Fruit fly (Drosophila melanogaster) whole organism, embryonic: ENCODE results near the gene CG11178.
A peak's percentile ranks its signal among the peaks of the same experiment; 100 is the strongest.

Experiments used
- Antp ChIP-seq: fragments of 200-800 bp; sonication (Bioruptor generic); optimal IDR thresholded peaks from 3 replicates; lab custom pipeline; 2016; ENCODE audit warnings: missing biosample characterization, missing genetic modification characterization
- CG10274 ChIP-seq: fragments of 200-800 bp; sonication (Bioruptor generic); optimal IDR thresholded peaks from 3 replicates; lab custom pipeline; 2017; ENCODE audit warnings: missing biosample characterization, mild to moderate bottlenecking, missing genetic modification characterization
- CG10366 ChIP-seq: fragments of 200-800 bp; sonication (Bioruptor generic); IDR thresholded peaks from 2 replicates; pipeline ENCODE4 v1.3.6; 2022; ENCODE audit warnings: missing biosample characterization, missing genetic modification characterization
- CG10462 ChIP-seq: fragments of 200-800 bp; sonication (Bioruptor generic); optimal IDR thresholded peaks from 2 replicates; lab custom pipeline; 2016; ENCODE audit warnings: missing biosample characterization, missing genetic modification characterization
- CG13287 ChIP-seq: fragments of 200-800 bp; sonication (Bioruptor generic); IDR thresholded peaks from 2 replicates; pipeline ENCODE4 v1.3.6; 2022; ENCODE audit warnings: missing biosample characterization, missing genetic modification characterization; ENCODE audit not compliant: partially characterized antibody
- CG15479 ChIP-seq: fragments of 200-800 bp; sonication (Bioruptor generic); optimal IDR thresholded peaks from 3 replicates; lab custom pipeline; 2019; ENCODE audit warnings: missing biosample characterization, mild to moderate bottlenecking, missing genetic modification characterization, moderate library complexity
- CG16813 ChIP-seq: fragments of 200-800 bp; sonication (Bioruptor generic); IDR thresholded peaks from 3 replicates; pipeline ENCODE4 v1.3.6; 2022; ENCODE audit warnings: missing biosample characterization, missing genetic modification characterization; ENCODE audit not compliant: partially characterized antibody
- CG16863 ChIP-seq: fragments of 200-800 bp; sonication (Bioruptor generic); optimal IDR thresholded peaks from 3 replicates; lab custom pipeline; 2016; ENCODE audit warnings: missing biosample characterization, missing genetic modification characterization
- CG17385 ChIP-seq: fragments of 200-800 bp; sonication (Bioruptor generic); optimal IDR thresholded peaks from 3 replicates; lab custom pipeline; 2018; ENCODE audit warnings: missing biosample characterization, mild to moderate bottlenecking, missing genetic modification characterization
- CG18011 ChIP-seq: fragments of 200-800 bp; sonication (Bioruptor generic); optimal IDR thresholded peaks from 2 replicates; lab custom pipeline; 2017; ENCODE audit warnings: missing biosample characterization, missing genetic modification characterization, mild to moderate bottlenecking, moderate library complexity, missing genotype
- CG18764 ChIP-seq: fragments of 200-800 bp; sonication (Bioruptor generic); optimal IDR thresholded peaks from 3 replicates; lab custom pipeline; 2016; ENCODE audit warnings: missing biosample characterization, missing genetic modification characterization
- CG2202 ChIP-seq: fragments of 200-800 bp; sonication (Bioruptor generic); optimal IDR thresholded peaks from 2 replicates; lab custom pipeline; 2018; ENCODE audit warnings: missing biosample characterization, mild to moderate bottlenecking, missing genetic modification characterization
- CG32767 ChIP-seq: fragments of 200-800 bp; sonication (Bioruptor generic); IDR thresholded peaks from 2 replicates; pipeline ENCODE4 v1.3.6; 2022; ENCODE audit warnings: missing biosample characterization, missing genetic modification characterization
- CG33213 ChIP-seq: fragments of 200-800 bp; sonication (Bioruptor generic); optimal IDR thresholded peaks from 3 replicates; lab custom pipeline; 2016; ENCODE audit warnings: missing biosample characterization, missing genetic modification characterization
- CG3726 ChIP-seq: fragments of 200-800 bp; sonication (Bioruptor generic); IDR thresholded peaks from 3 replicates; pipeline ENCODE4, ENCODE4 v1.3.6; 2022; ENCODE audit warnings: missing biosample characterization, missing genetic modification characterization
- CG4424 ChIP-seq: fragments of 200-800 bp; sonication (Bioruptor generic); optimal IDR thresholded peaks from 3 replicates; lab custom pipeline; 2016; ENCODE audit warnings: missing biosample characterization, missing genetic modification characterization
- CG8281 ChIP-seq: fragments of 200-800 bp; sonication (Bioruptor generic); optimal IDR thresholded peaks from 2 replicates; lab custom pipeline; 2018; ENCODE audit warnings: missing biosample characterization, mild to moderate bottlenecking, missing genetic modification characterization, moderate library complexity
- CG9797 ChIP-seq: fragments of 200-800 bp; sonication (Bioruptor generic); optimal IDR thresholded peaks from 3 replicates; lab custom pipeline; 2018; ENCODE audit warnings: missing biosample characterization, mild to moderate bottlenecking, missing genetic modification characterization
- CTCF ChIP-seq: fragments of 200-800 bp; sonication (Bioruptor generic); optimal IDR thresholded peaks from 2 replicates; lab custom pipeline; 2017; ENCODE audit warnings: missing biosample characterization, mild to moderate bottlenecking, missing genetic modification characterization, moderate library complexity
- D19A ChIP-seq: fragments of 200-800 bp; optimal IDR thresholded peaks from 3 replicates; lab custom pipeline; 2019; ENCODE audit warnings: missing biosample characterization, mild to moderate bottlenecking, missing genetic modification characterization, moderate library complexity
- D19B ChIP-seq: fragments of 200-800 bp; sonication (Bioruptor generic); optimal IDR thresholded peaks from 2 replicates; lab custom pipeline; 2017; ENCODE audit warnings: missing biosample characterization, mild to moderate bottlenecking, missing genetic modification characterization
- Dfd ChIP-seq, 2 experiments: fragments of >200 bp; optimal IDR thresholded peaks; 2 replicates each; lab custom pipeline; 2017; ENCODE audit warnings: missing biosample characterization in 2 of 2, missing genetic modification characterization in 2 of 2
- HLH4C ChIP-seq: fragments of 200-800 bp; sonication (Bioruptor generic); IDR thresholded peaks from 3 replicates; pipeline ENCODE4 v1.3.6; 2022; ENCODE audit warnings: missing biosample characterization, missing genetic modification characterization; ENCODE audit not compliant: partially characterized antibody
- HLHmδ ChIP-seq: fragments of 200-800 bp; sonication (Bioruptor generic); optimal IDR thresholded peaks from 2 replicates; lab custom pipeline; 2018; ENCODE audit warnings: missing biosample characterization, mild to moderate bottlenecking, missing genetic modification characterization, moderate library complexity
- Mes4 ChIP-seq: fragments of 200-800 bp; sonication (Bioruptor generic); optimal IDR thresholded peaks from 2 replicates; lab custom pipeline; 2016; ENCODE audit warnings: missing biosample characterization, missing genetic modification characterization
- NK7.1 ChIP-seq: fragments of 200-800 bp; sonication (Bioruptor generic); optimal IDR thresholded peaks from 3 replicates; lab custom pipeline; 2016; ENCODE audit warnings: missing biosample characterization, missing genetic modification characterization
- NfI ChIP-seq: fragments of 200-800 bp; sonication (Bioruptor generic); optimal IDR thresholded peaks from 3 replicates; lab custom pipeline; 2018; ENCODE audit warnings: missing biosample characterization, mild to moderate bottlenecking, missing genetic modification characterization, moderate library complexity
- Poxn ChIP-seq: fragments of 200-800 bp; sonication (Bioruptor generic); IDR thresholded peaks from 2 replicates; pipeline ENCODE4 v1.3.6; 2022; ENCODE audit warnings: missing biosample characterization, missing genetic modification characterization
- TFAM ChIP-seq: fragments of 200-800 bp; sonication (Bioruptor generic); optimal IDR thresholded peaks from 2 replicates; lab custom pipeline; 2017; ENCODE audit warnings: missing biosample characterization, missing genetic modification characterization, inconsistent platforms
- ap ChIP-seq: fragments of 200-800 bp; sonication (Bioruptor generic); IDR thresholded peaks from 2 replicates; pipeline ENCODE4 v1.3.6; 2022; ENCODE audit warnings: missing biosample characterization, missing genetic modification characterization
- br ChIP-seq: fragments of >200 bp; optimal IDR thresholded peaks from 2 replicates; lab custom pipeline; 2017
- ci ChIP-seq: fragments of 200-800 bp; sonication (Bioruptor generic); IDR thresholded peaks from 3 replicates; pipeline ENCODE4 v1.3.6; 2022; ENCODE audit warnings: missing biosample characterization, missing genetic modification characterization
- dati ChIP-seq: fragments of 200-800 bp; sonication (Bioruptor generic); IDR thresholded peaks from 2 replicates; pipeline ENCODE4 v1.3.6; 2022; ENCODE audit warnings: missing biosample characterization, missing genetic modification characterization
- dm ChIP-seq: fragments of 200-800 bp; sonication (Bioruptor generic); optimal IDR thresholded peaks from 3 replicates; lab custom pipeline; 2016; ENCODE audit warnings: missing biosample characterization, missing genetic modification characterization
- dysf ChIP-seq: fragments of 200-800 bp; sonication (Bioruptor generic); IDR thresholded peaks from 3 replicates; pipeline ENCODE4 v1.3.6; 2022; ENCODE audit warnings: missing biosample characterization, missing genetic modification characterization
- fd3F ChIP-seq: fragments of 200-800 bp; sonication (Bioruptor generic); optimal IDR thresholded peaks from 2 replicates; lab custom pipeline; 2018; ENCODE audit warnings: missing biosample characterization, mild to moderate bottlenecking, missing genetic modification characterization, moderate library complexity
- grn ChIP-seq: fragments of 200-800 bp; sonication (Bioruptor generic); optimal IDR thresholded peaks from 3 replicates; lab custom pipeline; 2017; ENCODE audit warnings: missing biosample characterization, missing genetic modification characterization
- her ChIP-seq: fragments of 200-800 bp; sonication (Bioruptor generic); optimal IDR thresholded peaks from 2 replicates; lab custom pipeline; 2016; ENCODE audit warnings: missing biosample characterization, missing genetic modification characterization
- jigr1 ChIP-seq: fragments of 200-800 bp; sonication (Bioruptor generic); IDR thresholded peaks from 3 replicates; pipeline ENCODE4 v1.3.6; 2022; ENCODE audit warnings: missing biosample characterization, missing genetic modification characterization
- knrl ChIP-seq: fragments of 200-800 bp; sonication (Bioruptor generic); IDR thresholded peaks from 3 replicates; pipeline ENCODE4 v1.3.6; 2022; ENCODE audit warnings: missing biosample characterization, missing genetic modification characterization; ENCODE audit not compliant: partially characterized antibody
- onecut ChIP-seq: fragments of 200-800 bp; sonication (Bioruptor generic); IDR thresholded peaks from 2 replicates; pipeline ENCODE4 v1.3.6; 2022; ENCODE audit warnings: missing biosample characterization, missing genetic modification characterization
- otp ChIP-seq: fragments of 200-800 bp; sonication (Bioruptor generic); IDR thresholded peaks from 3 replicates; pipeline ENCODE4, ENCODE4 v1.3.6; 2022; ENCODE audit warnings: missing biosample characterization, missing genetic modification characterization
- pb ChIP-seq: fragments of 200-800 bp; sonication (Bioruptor generic); optimal IDR thresholded peaks from 3 replicates; lab custom pipeline; 2016; ENCODE audit warnings: missing biosample characterization, missing genetic modification characterization
- row ChIP-seq: fragments of 200-800 bp; sonication (Bioruptor generic); IDR thresholded peaks from 3 replicates; pipeline ENCODE4 v1.3.6; 2022; ENCODE audit warnings: missing biosample characterization, missing genetic modification characterization
- sens ChIP-seq: fragments of 200-800 bp; sonication (Bioruptor generic); peaks from one replicate; lab custom pipeline; 2016; ENCODE audit warnings: missing biosample characterization, missing genetic modification characterization
- sens-2 ChIP-seq: fragments of 200-800 bp; sonication (Bioruptor generic); IDR thresholded peaks from 2 replicates; pipeline ENCODE4 v1.3.6; 2022; ENCODE audit warnings: missing biosample characterization, missing genetic modification characterization
- seq ChIP-seq: fragments of 200-800 bp; sonication (Bioruptor generic); IDR thresholded peaks from 2 replicates; pipeline ENCODE4 v1.3.6; 2022; ENCODE audit warnings: missing biosample characterization, missing genetic modification characterization
- slou ChIP-seq: fragments of 200-800 bp; sonication (Bioruptor generic); optimal IDR thresholded peaks from 3 replicates; lab custom pipeline; 2016; ENCODE audit warnings: missing biosample characterization, missing genetic modification characterization
- stwl ChIP-seq: fragments of 200-800 bp; sonication (Bioruptor generic); optimal IDR thresholded peaks from 3 replicates; lab custom pipeline; 2018; ENCODE audit warnings: missing biosample characterization, mild to moderate bottlenecking, missing genetic modification characterization, moderate library complexity
- tna ChIP-seq: fragments of 200-800 bp; sonication (Bioruptor generic); IDR thresholded peaks from 2 replicates; pipeline ENCODE4 v1.3.6; 2022; ENCODE audit warnings: missing biosample characterization, missing genetic modification characterization; ENCODE audit not compliant: partially characterized antibody
- vvl ChIP-seq: fragments of 200-800 bp; sonication (Bioruptor generic); IDR thresholded peaks from 2 replicates; pipeline ENCODE4 v1.3.6; 2022; ENCODE audit warnings: missing biosample characterization, missing genetic modification characterization
- z ChIP-seq: fragments of 200-800 bp; sonication (Bioruptor generic); IDR thresholded peaks from 3 replicates; pipeline ENCODE4 v1.3.6; 2022; ENCODE audit warnings: missing biosample characterization, missing genetic modification characterization
- zen2 ChIP-seq: fragments of 200-800 bp; sonication (Bioruptor generic); IDR thresholded peaks from 3 replicates; pipeline ENCODE4 v1.3.6; 2022; ENCODE audit warnings: missing biosample characterization, missing genetic modification characterization; ENCODE audit not compliant: partially characterized antibody

The CG11178 gene

DNA sequence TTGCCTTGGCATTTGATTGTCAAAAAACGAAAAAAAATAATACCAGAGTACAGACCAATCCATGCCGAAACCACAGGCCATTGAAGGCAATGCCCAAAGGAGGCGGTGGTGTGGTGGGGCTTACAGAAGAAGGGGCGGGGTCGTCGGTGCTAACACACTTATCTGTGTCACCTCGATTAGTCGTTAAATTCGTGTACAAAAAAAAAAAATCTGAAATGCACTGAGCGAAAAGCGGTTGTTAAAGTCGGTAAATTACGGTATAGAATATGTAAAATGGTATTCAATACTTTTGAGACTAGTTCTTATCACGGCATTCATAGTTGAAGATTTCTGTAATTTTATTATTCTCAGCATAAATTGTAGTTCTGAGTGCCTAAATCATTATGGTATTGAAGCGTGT lies 38.5 kb downstream of the CG11178 start (continued):
- TF ChIP-seq pb: no peak
- peak; percentile 14 for TF ChIP-seq CG17385 (GFP tag; lab: Kevin White, UChicago)
- TF ChIP-seq D19B (GFP tag; lab: Kevin White, UChicago): no peak
- TF ChIP-seq tna (GFP tag; lab: Robert Waterston, UW): no peak
- TF ChIP-seq otp: peak; percentile 58; the same call in 1 of the 3 replicates
- TF ChIP-seq Poxn (GFP tag; lab: Robert Waterston, UW): no peak
- TF ChIP-seq CG18011: no peak
- peak; percentile 19 for TF ChIP-seq her
- no peak for TF ChIP-seq Dfd (GFP tag; optimal IDR thresholded peaks at IDR 0.05; lab: Kevin White, UChicago)
- TF ChIP-seq HLH4C (GFP tag; lab: Robert Waterston, UW): no peak
- TF ChIP-seq CG13287 (GFP tag; lab: Robert Waterston, UW): no peak
- peak; percentile 88 for TF ChIP-seq sens (GFP tag; lab: Kevin White, UChicago)
- TF ChIP-seq z (GFP tag; lab: Robert Waterston, UW): no peak
- TF ChIP-seq CG8281 (tag; lab: Kevin White, UChicago): no peak
- peak; percentile 44 for TF ChIP-seq CG18764 (GFP tag; lab: Kevin White, UChicago)
- TF ChIP-seq CG15479 (GFP tag; lab: Kevin White, UChicago): no peak
- no peak for TF ChIP-seq slou (GFP tag; lab: Kevin White, UChicago)
- peak; percentile 30 for TF ChIP-seq fd3F (GFP tag; lab: Kevin White, UChicago)
- peak; percentile 69 for TF ChIP-seq sens-2
- no peak for TF ChIP-seq br (lab: Kevin White, UChicago)
- TF ChIP-seq zen2 (GFP tag; lab: Robert Waterston, UW): no peak
- peak; percentile 34 for TF ChIP-seq Antp (GFP tag; lab: Kevin White, UChicago)
- TF ChIP-seq TFAM (GFP tag; lab: Kevin White, UChicago): no peak
- peak; percentile 50 for TF ChIP-seq grn (GFP tag; lab: Kevin White, UChicago)
- TF ChIP-seq NK7.1 (GFP tag; lab: Kevin White, UChicago): peak; percentile 52
- no peak for TF ChIP-seq CG3726
- TF ChIP-seq CG10366 (GFP tag; lab: Robert Waterston, UW): peak; percentile 28
- TF ChIP-seq jigr1: peak; percentile 51; the same call in 1 of the 3 replicates
- TF ChIP-seq onecut (GFP tag; lab: Robert Waterston, UW): no peak; the same call in 1 of the 2 replicates
- TF ChIP-seq CTCF (GFP tag; lab: Kevin White, UChicago): no peak
- no peak for TF ChIP-seq stwl
- TF ChIP-seq CG33213 (GFP tag; lab: Kevin White, UChicago): peak; percentile 6
- TF ChIP-seq CG10462 (GFP tag; lab: Kevin White, UChicago): no peak
- peak; percentile 24 for TF ChIP-seq D19A
- TF ChIP-seq NfI (GFP tag; lab: Kevin White, UChicago): no peak
- peak; percentile 72 for TF ChIP-seq ci
- TF ChIP-seq dati (GFP tag; lab: Robert Waterston, UW): no peak
- TF ChIP-seq dm (GFP tag; lab: Kevin White, UChicago): no peak
- peak; percentile 75 for TF ChIP-seq dysf (GFP tag; lab: Robert Waterston, UW)
- no peak for TF ChIP-seq CG10274 (GFP tag; lab: Kevin White, UChicago)
- TF ChIP-seq HLHmδ: no peak
- peak; percentile 71 for TF ChIP-seq CG4424 (GFP tag; lab: Kevin White, UChicago)
- peak; percentile 71 for TF ChIP-seq row (GFP tag; lab: Robert Waterston, UW)
- no peak for TF ChIP-seq CG2202
- no peak for TF ChIP-seq CG16813 (GFP tag; lab: Robert Waterston, UW)
- TF ChIP-seq knrl: no peak
- TF ChIP-seq CG32767 (GFP tag; lab: Robert Waterston, UW): 0 out of 2 replicates have a peak, but pooled peaks have one; percentile 16
- TF ChIP-seq CG9797 (GFP tag; lab: Kevin White, UChicago): no peak
- TF ChIP-seq vvl: peak; percentile 68
- TF ChIP-seq ap (GFP tag; lab: Robert Waterston, UW): peak; percentile 61
- TF ChIP-seq seq (GFP tag; lab: Robert Waterston, UW): no peak
- peak; percentile 43 for TF ChIP-seq CG16863 (GFP tag; lab: Kevin White, UChicago)
- no peak for TF ChIP-seq Mes4 (GFP tag; lab: Kevin White, UChicago)
